Fruit fly (Drosophila melanogaster) whole organism, embryonic: ENCODE results near the gene Cp7Fa.

Experiments used
- B-H1 ChIP-seq: fragments of 200-800 bp; sonication (Bioruptor generic); IDR thresholded peaks from 3 replicates; pipeline ENCODE4 v1.3.6; 2022; ENCODE audit warnings: missing biosample characterization, missing genetic modification characterization
- Bgb ChIP-seq: fragments of 200-800 bp; sonication (Bioruptor generic); IDR thresholded peaks from 2 replicates; pipeline ENCODE4 v1.3.6; 2022; ENCODE audit warnings: missing biosample characterization, missing genetic modification characterization; ENCODE audit not compliant: partially characterized antibody
- Blimp-1 ChIP-seq: fragments of 200-800 bp; sonication (Bioruptor generic); optimal IDR thresholded peaks from 3 replicates; lab custom pipeline; 2018; ENCODE audit warnings: missing biosample characterization, missing genetic modification characterization, mild to moderate bottlenecking, moderate library complexity, missing genetic modification reagents
- CG10654 ChIP-seq: fragments of 200-800 bp; sonication (Bioruptor generic); optimal IDR thresholded peaks from 2 replicates; lab custom pipeline; 2016; ENCODE audit warnings: missing biosample characterization, missing genetic modification characterization
- CG12299 ChIP-seq: fragments of 200-800 bp; sonication (Bioruptor generic); optimal IDR thresholded peaks from 2 replicates; lab custom pipeline; 2018; ENCODE audit warnings: missing biosample characterization, mild to moderate bottlenecking, missing genetic modification characterization
- CG13287 ChIP-seq: fragments of 200-800 bp; sonication (Bioruptor generic); IDR thresholded peaks from 2 replicates; pipeline ENCODE4 v1.3.6; 2022; ENCODE audit warnings: missing biosample characterization, missing genetic modification characterization; ENCODE audit not compliant: partially characterized antibody
- CG13296 ChIP-seq: fragments of 200-800 bp; sonication (Bioruptor generic); optimal IDR thresholded peaks from 3 replicates; lab custom pipeline; 2018; ENCODE audit warnings: missing biosample characterization, mild to moderate bottlenecking, missing genetic modification characterization
- CG13624 ChIP-seq: fragments of 200-800 bp; sonication (Bioruptor generic); optimal IDR thresholded peaks from 2 replicates; lab custom pipeline; 2016; ENCODE audit warnings: missing biosample characterization, missing genetic modification characterization
- CG17385 ChIP-seq: fragments of 200-800 bp; sonication (Bioruptor generic); optimal IDR thresholded peaks from 3 replicates; lab custom pipeline; 2018; ENCODE audit warnings: missing biosample characterization, mild to moderate bottlenecking, missing genetic modification characterization
- CG17612 ChIP-seq: fragments of 200-800 bp; sonication (Bioruptor generic); IDR thresholded peaks from 2 replicates; pipeline ENCODE4 v1.3.6; 2022; ENCODE audit warnings: missing biosample characterization, missing genetic modification characterization
- CG17829 ChIP-seq: fragments of 200-800 bp; optimal IDR thresholded peaks from 2 replicates; lab custom pipeline; 2019; ENCODE audit warnings: missing biosample characterization, mild to moderate bottlenecking, missing genetic modification characterization, moderate library complexity
- CG18262 ChIP-seq: fragments of 200-800 bp; optimal IDR thresholded peaks from 3 replicates; lab custom pipeline; 2019; ENCODE audit warnings: missing biosample characterization, mild to moderate bottlenecking, missing genetic modification characterization, moderate library complexity
- CG18476 ChIP-seq: fragments of 200-800 bp; sonication (Bioruptor generic); optimal IDR thresholded peaks from 2 replicates; lab custom pipeline; 2016; ENCODE audit warnings: missing biosample characterization, mild to moderate bottlenecking, missing genetic modification characterization
- CG2120 ChIP-seq: fragments of 200-800 bp; sonication (Bioruptor generic); optimal IDR thresholded peaks from 3 replicates; lab custom pipeline; 2016; ENCODE audit warnings: missing biosample characterization, missing genetic modification characterization
- CG2889 ChIP-seq: fragments of 200-800 bp; sonication (Bioruptor generic); IDR thresholded peaks from 3 replicates; pipeline ENCODE4 v1.3.6; 2022; ENCODE audit warnings: missing biosample characterization, missing genetic modification characterization
- CG30431 ChIP-seq: fragments of 200-800 bp; sonication (Bioruptor generic); optimal IDR thresholded peaks from 2 replicates; lab custom pipeline; 2017; ENCODE audit warnings: missing biosample characterization, missing genetic modification characterization
- CG3163 ChIP-seq: fragments of 200-800 bp; sonication (Bioruptor generic); optimal IDR thresholded peaks from 3 replicates; lab custom pipeline; 2016; ENCODE audit warnings: missing biosample characterization, missing genetic modification characterization
- CG3838 ChIP-seq: fragments of 200-800 bp; sonication (Bioruptor generic); optimal IDR thresholded peaks from 3 replicates; lab custom pipeline; 2016; ENCODE audit warnings: missing biosample characterization, missing genetic modification characterization
- CG5953 ChIP-seq: fragments of 200-800 bp; sonication (Bioruptor generic); IDR thresholded peaks from 2 replicates; pipeline ENCODE4 v1.3.6; 2022; ENCODE audit warnings: missing biosample characterization, missing genetic modification characterization
- CG6654 ChIP-seq: fragments of 200-800 bp; sonication (Bioruptor generic); optimal IDR thresholded peaks from 2 replicates; lab custom pipeline; 2017; ENCODE audit warnings: missing biosample characterization, mild to moderate bottlenecking, missing genetic modification characterization
- Dp ChIP-seq: fragments of 200-800 bp; sonication (Bioruptor generic); optimal IDR thresholded peaks from 2 replicates; lab custom pipeline; 2018; ENCODE audit warnings: missing biosample characterization, mild to moderate bottlenecking, missing genetic modification characterization, moderate library complexity
- H15 ChIP-seq: fragments of 200-800 bp; sonication (Bioruptor generic); IDR thresholded peaks from 3 replicates; pipeline ENCODE4 v1.3.6; 2022; ENCODE audit warnings: missing biosample characterization, missing genetic modification characterization
- Hmx ChIP-seq: fragments of 200-800 bp; sonication (Bioruptor generic); optimal IDR thresholded peaks from 2 replicates; lab custom pipeline; 2016; ENCODE audit warnings: missing biosample characterization, missing genetic modification characterization
- Hr39 ChIP-seq: fragments of >200 bp; optimal IDR thresholded peaks from 2 replicates; lab custom pipeline; 2017
- Hr78 ChIP-seq, 2 experiments: fragments of 200-800 bp in 1 of 2; fragments of >200 bp in 1 of 2; sonication (Bioruptor generic) in 1 of 2; optimal IDR thresholded peaks; 2 replicates each; lab custom pipeline; 2017 to 2019; ENCODE audit warnings: missing biosample characterization in 2 of 2, missing genetic modification characterization in 2 of 2, mild to moderate bottlenecking in 1 of 2, moderate library complexity in 1 of 2
- Myb ChIP-seq: fragments of 200-800 bp; sonication (Bioruptor generic); optimal IDR thresholded peaks from 2 replicates; lab custom pipeline; 2016; ENCODE audit warnings: missing biosample characterization, missing genetic modification characterization
- Optix ChIP-seq: fragments of 200-800 bp; sonication (Bioruptor generic); IDR thresholded peaks from 3 replicates; pipeline ENCODE4 v1.3.6; 2022; ENCODE audit warnings: missing biosample characterization, missing genetic modification characterization
- Sry-δ ChIP-seq: fragments of 200-800 bp; sonication (Bioruptor generic); optimal IDR thresholded peaks from 2 replicates; lab custom pipeline; 2016; ENCODE audit warnings: missing biosample characterization, missing genetic modification characterization
- Stat92E ChIP-seq, 3 experiments: fragments of >200 bp in 2 of 3; fragments of 200-800 bp in 1 of 3; sonication (Bioruptor generic) in 1 of 3; optimal IDR thresholded peaks; 2 replicates each; lab custom pipeline; 2017 to 2019; ENCODE audit warnings: missing biosample characterization in 3 of 3, missing genetic modification characterization in 3 of 3, mild to moderate bottlenecking in 1 of 3, moderate library complexity in 1 of 3
- Vsx1 ChIP-seq: fragments of 200-800 bp; sonication (Bioruptor generic); optimal IDR thresholded peaks from 2 replicates; lab custom pipeline; 2017; ENCODE audit warnings: missing biosample characterization, mild to moderate bottlenecking, missing genetic modification characterization, missing genetic modification reagents
- ap ChIP-seq: fragments of 200-800 bp; sonication (Bioruptor generic); IDR thresholded peaks from 2 replicates; pipeline ENCODE4 v1.3.6; 2022; ENCODE audit warnings: missing biosample characterization, missing genetic modification characterization
- bab2 ChIP-seq: fragments of 200-800 bp; sonication (Bioruptor generic); optimal IDR thresholded peaks from 2 replicates; lab custom pipeline; 2016; ENCODE audit warnings: missing biosample characterization, missing genetic modification characterization
- croc ChIP-seq: fragments of 200-800 bp; sonication (Bioruptor generic); conservative IDR thresholded peaks from 3 replicates; pipeline ENCODE4 v1.3.6; 2022; ENCODE audit warnings: missing biosample characterization, missing genetic modification characterization
- fd102C ChIP-seq: fragments of 200-800 bp; sonication (Bioruptor generic); optimal IDR thresholded peaks from 2 replicates; lab custom pipeline; 2018; ENCODE audit warnings: missing biosample characterization, mild to moderate bottlenecking, missing genetic modification characterization, moderate library complexity
- fu2 ChIP-seq: fragments of 200-800 bp; sonication (Bioruptor generic); optimal IDR thresholded peaks from 2 replicates; lab custom pipeline; 2016; ENCODE audit warnings: missing biosample characterization, missing genetic modification characterization
- gce ChIP-seq: fragments of 200-800 bp; sonication (Bioruptor generic); IDR thresholded peaks from 3 replicates; pipeline ENCODE4 v1.3.6; 2022; ENCODE audit warnings: missing biosample characterization, missing genetic modification characterization
- gsb ChIP-seq: fragments of 200-800 bp; sonication (Bioruptor generic); IDR thresholded peaks from 2 replicates; pipeline ENCODE4 v1.3.6; 2022; ENCODE audit warnings: missing biosample characterization, missing genetic modification characterization
- gt ChIP-seq: fragments of 200-800 bp; sonication (Bioruptor generic); IDR thresholded peaks from 2 replicates; pipeline ENCODE4 v1.3.6; 2022; ENCODE audit warnings: missing biosample characterization, missing genetic modification characterization
- jing ChIP-seq: fragments of 200-800 bp; sonication (Bioruptor generic); optimal IDR thresholded peaks from 2 replicates; lab custom pipeline; 2018; ENCODE audit warnings: missing biosample characterization, mild to moderate bottlenecking, missing genetic modification characterization
- jumu ChIP-seq: fragments of 200-800 bp; sonication (Bioruptor generic); optimal IDR thresholded peaks from 3 replicates; lab custom pipeline; 2016; ENCODE audit warnings: missing biosample characterization, missing genetic modification characterization
- lab ChIP-seq: fragments of 200-800 bp; sonication (Bioruptor generic); optimal IDR thresholded peaks from 3 replicates; lab custom pipeline; 2017; ENCODE audit warnings: missing biosample characterization, missing genetic modification characterization, mild to moderate bottlenecking, moderate library complexity, missing genetic modification reagents
- lola ChIP-seq, 3 experiments: fragments of >200 bp in 2 of 3; fragments of 200-800 bp in 1 of 3; sonication (Bioruptor generic) in 1 of 3; optimal IDR thresholded peaks; 2 replicates each; lab custom pipeline; 2017 to 2019; ENCODE audit warnings: missing biosample characterization in 3 of 3, missing genetic modification characterization in 3 of 3, mild to moderate bottlenecking in 1 of 3, moderate library complexity in 1 of 3
- nerfin-2 ChIP-seq: fragments of 200-800 bp; sonication (Bioruptor generic); IDR thresholded peaks from 2 replicates; pipeline ENCODE4 v1.3.6; 2022; ENCODE audit warnings: missing biosample characterization, missing genetic modification characterization; ENCODE audit not compliant: partially characterized antibody
- org-1 ChIP-seq: fragments of 200-800 bp; sonication (Bioruptor generic); optimal IDR thresholded peaks from 2 replicates; lab custom pipeline; 2017; ENCODE audit warnings: missing biosample characterization, missing genetic modification characterization
- peb ChIP-seq: fragments of 200-800 bp; sonication (Bioruptor generic); IDR thresholded peaks from 2 replicates; pipeline ENCODE4 v1.3.6; 2022; ENCODE audit warnings: missing biosample characterization, missing genetic modification characterization
- pzg ChIP-seq: fragments of 200-800 bp; sonication (Bioruptor generic); optimal IDR thresholded peaks from 3 replicates; lab custom pipeline; 2018; ENCODE audit warnings: missing biosample characterization, mild to moderate bottlenecking, missing genetic modification characterization, moderate library complexity
- ro ChIP-seq: fragments of 200-800 bp; sonication (Bioruptor generic); IDR thresholded peaks from 2 replicates; pipeline ENCODE4 v1.3.6; 2022; ENCODE audit warnings: missing biosample characterization, missing genetic modification characterization
- sd ChIP-seq: fragments of 200-800 bp; sonication (Bioruptor generic); optimal IDR thresholded peaks from 3 replicates; lab custom pipeline; 2018; ENCODE audit warnings: missing biosample characterization, mild to moderate bottlenecking, missing genetic modification characterization, moderate library complexity
- unpg ChIP-seq: fragments of 200-800 bp; sonication (Bioruptor generic); optimal IDR thresholded peaks from 3 replicates; lab custom pipeline; 2018; ENCODE audit warnings: missing biosample characterization, mild to moderate bottlenecking, missing genetic modification characterization, moderate library complexity

Cp7Fa gene

dm6 chrX:8444883-8445572 lies 25.7 kb upstream of the Cp7Fa start (continued):
- TF ChIP-seq CG5953 (GFP tag; lab: Robert Waterston, UW), result 0 out of 2 replicates have a peak, but pooled peaks have one; percentile 10
- TF ChIP-seq CG3163 (GFP tag; lab: Kevin White, UChicago), result no peak
- no peak for TF ChIP-seq pzg (GFP tag; lab: Kevin White, UChicago)
- TF ChIP-seq CG13296 (GFP tag; lab: Kevin White, UChicago), result no peak
- TF ChIP-seq unpg (GFP tag; lab: Kevin White, UChicago), result peak; percentile 63
- TF ChIP-seq org-1 (GFP tag; lab: Kevin White, UChicago), result peak; percentile 7
- TF ChIP-seq CG3838 (GFP tag; lab: Kevin White, UChicago), result no peak
- no peak for TF ChIP-seq gsb
- TF ChIP-seq gce (GFP tag; lab: Robert Waterston, UW), result 0 out of 3 replicates have a peak, but pooled peaks have one; percentile 19
- peak; percentile 51; the same call in 2 of the 3 replicates for TF ChIP-seq croc (GFP tag; lab: Robert Waterston, UW)
- no peak for TF ChIP-seq gt (GFP tag; lab: Robert Waterston, UW)
- no peak for TF ChIP-seq fu2
- no peak for TF ChIP-seq Bgb
- no peak for TF ChIP-seq jing (GFP tag; lab: Kevin White, UChicago)
- no peak for TF ChIP-seq CG30431
- peak; percentile 61 for TF ChIP-seq lab (GFP tag; lab: Kevin White, UChicago)
- no peak for TF ChIP-seq jumu (GFP tag; lab: Kevin White, UChicago)
- TF ChIP-seq Stat92E (GFP tag; optimal IDR thresholded peaks at IDR 0.05; lab: Kevin White, UChicago), result no peak
- TF ChIP-seq Vsx1, result no peak
- TF ChIP-seq Sry-δ (GFP tag; lab: Kevin White, UChicago), result no peak
- no peak for TF ChIP-seq CG10654
- TF ChIP-seq CG12299 (tag; lab: Kevin White, UChicago), result no peak
- TF ChIP-seq CG13287 (GFP tag; lab: Robert Waterston, UW), result no peak
- TF ChIP-seq CG17612, result no peak
- no peak for TF ChIP-seq fd102C (GFP tag; lab: Kevin White, UChicago)
- TF ChIP-seq Hmx, result no peak
- TF ChIP-seq ro (GFP tag; lab: Robert Waterston, UW), result peak; percentile 14; the same call in 1 of the 2 replicates
- TF ChIP-seq CG18262, result peak; percentile 93
- peak; percentile 50 for TF ChIP-seq CG17385 (GFP tag; lab: Kevin White, UChicago)
- peak in 1 of 3 experiments; percentile 83 for TF ChIP-seq lola (GFP tag; optimal IDR thresholded peaks at IDR 0.05; lab: Kevin White, UChicago)
- TF ChIP-seq H15 (GFP tag; lab: Robert Waterston, UW), result no peak
- TF ChIP-seq Dp (GFP tag; lab: Kevin White, UChicago), result no peak
- TF ChIP-seq Myb (GFP tag; lab: Kevin White, UChicago), result no peak
- TF ChIP-seq CG13624, result no peak
- TF ChIP-seq CG2889 (GFP tag; lab: Robert Waterston, UW), result no peak
- no peak for TF ChIP-seq Hr78 (GFP tag; optimal IDR thresholded peaks at IDR 0.05; lab: Kevin White, UChicago)
- peak; percentile 88 for TF ChIP-seq CG17829 (tag; lab: Kevin White, UChicago)
- TF ChIP-seq Blimp-1, result peak; percentile 66
- TF ChIP-seq nerfin-2 (GFP tag; lab: Robert Waterston, UW), result no peak
- peak; percentile 20 for TF ChIP-seq sd
- no peak for TF ChIP-seq peb (GFP tag; lab: Robert Waterston, UW)
- TF ChIP-seq CG2120 (GFP tag; lab: Kevin White, UChicago), result peak; percentile 37
- no peak for TF ChIP-seq bab2 (GFP tag; lab: Kevin White, UChicago)
- TF ChIP-seq Optix, result no peak
- no peak for TF ChIP-seq CG6654 (GFP tag; lab: Kevin White, UChicago)
- TF ChIP-seq ap (GFP tag; lab: Robert Waterston, UW), result 0 out of 2 replicates have a peak, but pooled peaks have one; percentile 33
- TF ChIP-seq B-H1, result no peak
- TF ChIP-seq Hr39 (lab: Kevin White, UChicago), result no peak
- no peak for TF ChIP-seq CG18476
